Fruit fly (Drosophila melanogaster) whole organism, embryonic: Measurements from ENCODE around the gene CG7601.

Source experiments
- ATbp ChIP-seq: fragments of 200-800 bp; sonication (Bioruptor generic); optimal IDR thresholded peaks from 2 replicates; lab custom pipeline; 2017; ENCODE audit warnings: missing biosample characterization, mild to moderate bottlenecking, missing genetic modification characterization, missing genetic modification reagents
- CG10321 ChIP-seq: fragments of 200-800 bp; sonication (Bioruptor generic); IDR thresholded peaks from 2 replicates; pipeline ENCODE4 v1.3.6; 2022; ENCODE audit warnings: missing biosample characterization, missing genetic modification characterization
- CG10565 ChIP-seq: fragments of 200-800 bp; sonication (Bioruptor generic); optimal IDR thresholded peaks from 3 replicates; lab custom pipeline; 2016; ENCODE audit warnings: missing biosample characterization, mild to moderate bottlenecking, missing genetic modification characterization
- CG12391 ChIP-seq: fragments of 200-800 bp; sonication (Bioruptor generic); optimal IDR thresholded peaks from 3 replicates; lab custom pipeline; 2018; ENCODE audit warnings: missing biosample characterization, mild to moderate bottlenecking, missing genetic modification characterization, moderate library complexity
- CG12942 ChIP-seq: fragments of 200-800 bp; sonication (Bioruptor generic); optimal IDR thresholded peaks from 3 replicates; lab custom pipeline; 2016; ENCODE audit warnings: missing biosample characterization, missing genetic modification characterization
- CG14014 ChIP-seq: fragments of 200-800 bp; sonication (Bioruptor generic); IDR thresholded peaks from 2 replicates; pipeline ENCODE4 v1.3.6; 2022; ENCODE audit warnings: missing biosample characterization, missing genetic modification characterization
- CG15011 ChIP-seq: fragments of 200-800 bp; sonication (Bioruptor generic); optimal IDR thresholded peaks from 3 replicates; lab custom pipeline; 2018; ENCODE audit warnings: missing biosample characterization, mild to moderate bottlenecking, missing genetic modification characterization
- CG18011 ChIP-seq: fragments of 200-800 bp; sonication (Bioruptor generic); optimal IDR thresholded peaks from 2 replicates; lab custom pipeline; 2017; ENCODE audit warnings: missing biosample characterization, missing genetic modification characterization, mild to moderate bottlenecking, moderate library complexity, missing genotype
- CG18764 ChIP-seq: fragments of 200-800 bp; sonication (Bioruptor generic); optimal IDR thresholded peaks from 3 replicates; lab custom pipeline; 2016; ENCODE audit warnings: missing biosample characterization, missing genetic modification characterization
- CG2875 ChIP-seq: fragments of 200-800 bp; sonication (Bioruptor generic); optimal IDR thresholded peaks from 2 replicates; lab custom pipeline; 2017; ENCODE audit warnings: missing biosample characterization, mild to moderate bottlenecking, missing genetic modification characterization, missing genetic modification reagents
- CG31441 ChIP-seq: fragments of 200-800 bp; sonication (Bioruptor generic); IDR thresholded peaks from 2 replicates; pipeline ENCODE4 v1.3.6; 2022; ENCODE audit warnings: missing biosample characterization, missing genetic modification characterization
- CG34376 ChIP-seq: fragments of 200-800 bp; sonication (Bioruptor generic); optimal IDR thresholded peaks from 2 replicates; lab custom pipeline; 2018; ENCODE audit warnings: missing biosample characterization, mild to moderate bottlenecking, missing genetic modification characterization
- CG4282 ChIP-seq: fragments of 200-800 bp; sonication (Bioruptor generic); optimal IDR thresholded peaks from 2 replicates; lab custom pipeline; 2016; ENCODE audit warnings: missing biosample characterization, missing genetic modification characterization
- CG4328 ChIP-seq: fragments of 200-800 bp; sonication (Bioruptor generic); optimal IDR thresholded peaks from 3 replicates; lab custom pipeline; 2017; ENCODE audit warnings: missing biosample characterization, missing genetic modification reagents, missing genetic modification characterization
- CG43689 ChIP-seq: fragments of 200-800 bp; sonication (Bioruptor generic); IDR thresholded peaks from 2 replicates; pipeline ENCODE4 v1.3.6; 2022; ENCODE audit warnings: missing biosample characterization, missing genetic modification characterization
- CG4404 ChIP-seq: fragments of 200-800 bp; sonication (Bioruptor generic); IDR thresholded peaks from 2 replicates; pipeline ENCODE4 v1.3.6; 2022; ENCODE audit warnings: missing biosample characterization, missing genetic modification characterization
- CG6175 ChIP-seq: fragments of 200-800 bp; sonication (Bioruptor generic); IDR thresholded peaks from 3 replicates; pipeline ENCODE4 v1.3.6; 2022; ENCODE audit warnings: missing biosample characterization, missing genetic modification characterization
- CG6654 ChIP-seq: fragments of 200-800 bp; sonication (Bioruptor generic); optimal IDR thresholded peaks from 2 replicates; lab custom pipeline; 2017; ENCODE audit warnings: missing biosample characterization, mild to moderate bottlenecking, missing genetic modification characterization
- CG6854 ChIP-seq: fragments of 200-800 bp; sonication (Bioruptor generic); optimal IDR thresholded peaks from 3 replicates; lab custom pipeline; 2017; ENCODE audit warnings: missing biosample characterization, mild to moderate bottlenecking, missing genetic modification characterization
- CG7556 ChIP-seq: fragments of 200-800 bp; sonication (Bioruptor generic); optimal IDR thresholded peaks from 2 replicates; lab custom pipeline; 2017; ENCODE audit warnings: missing biosample characterization, mild to moderate bottlenecking, missing genetic modification characterization
- CG7839 ChIP-seq: fragments of 200-800 bp; sonication (Bioruptor generic); optimal IDR thresholded peaks from 3 replicates; lab custom pipeline; 2018; ENCODE audit warnings: missing biosample characterization, mild to moderate bottlenecking, missing genetic modification characterization, moderate library complexity
- CG7987 ChIP-seq: fragments of 200-800 bp; sonication (Bioruptor generic); optimal IDR thresholded peaks from 2 replicates; lab custom pipeline; 2018; ENCODE audit warnings: missing biosample characterization, mild to moderate bottlenecking, missing genetic modification characterization, moderate library complexity
- CG8290 ChIP-seq, 3 experiments: fragments of 200-800 bp; sonication (Bioruptor generic); optimal IDR thresholded peaks; 2 replicates each; lab custom pipeline; 2016 to 2019; ENCODE audit warnings: missing biosample characterization in 3 of 3, missing genetic modification characterization in 3 of 3, mild to moderate bottlenecking in 2 of 3, moderate library complexity in 1 of 3
- CG8765 ChIP-seq: fragments of 200-800 bp; sonication (Bioruptor generic); IDR thresholded peaks from 2 replicates; pipeline ENCODE4 v1.3.6; 2022; ENCODE audit warnings: missing biosample characterization, missing genetic modification characterization
- CG9817 ChIP-seq: fragments of 200-800 bp; sonication (Bioruptor generic); optimal IDR thresholded peaks from 2 replicates; lab custom pipeline; 2018; ENCODE audit warnings: missing biosample characterization, mild to moderate bottlenecking, missing genetic modification characterization, moderate library complexity
- Fer1 ChIP-seq: fragments of 200-800 bp; sonication (Bioruptor generic); optimal IDR thresholded peaks from 2 replicates; lab custom pipeline; 2017; ENCODE audit warnings: missing biosample characterization, mild to moderate bottlenecking, missing genetic modification characterization
- Fer3 ChIP-seq: fragments of 200-800 bp; sonication (Bioruptor generic); optimal IDR thresholded peaks from 2 replicates; lab custom pipeline; 2018; ENCODE audit warnings: missing biosample characterization, mild to moderate bottlenecking, missing genetic modification characterization, moderate library complexity
- Lim3 ChIP-seq: fragments of 200-800 bp; sonication (Bioruptor generic); IDR thresholded peaks from 2 replicates; pipeline ENCODE4 v1.3.6; 2022; ENCODE audit warnings: missing biosample characterization, missing genetic modification characterization
- Lpt ChIP-seq: fragments of >200 bp; optimal IDR thresholded peaks from 2 replicates; lab custom pipeline; 2018; ENCODE audit warnings: missing biosample characterization, missing genetic modification characterization
- NC2α ChIP-seq: fragments of 200-800 bp; sonication (Bioruptor generic); optimal IDR thresholded peaks from 2 replicates; lab custom pipeline; 2016; ENCODE audit warnings: missing biosample characterization, missing genetic modification characterization
- Nf-YB ChIP-seq: fragments of 200-800 bp; sonication (Bioruptor generic); optimal IDR thresholded peaks from 3 replicates; lab custom pipeline; 2019; ENCODE audit warnings: missing biosample characterization, mild to moderate bottlenecking, missing genetic modification characterization, moderate library complexity
- Nf-YC ChIP-seq: fragments of 200-800 bp; optimal IDR thresholded peaks from 3 replicates; lab custom pipeline; 2019; ENCODE audit warnings: missing biosample characterization, mild to moderate bottlenecking, missing genetic modification characterization, moderate library complexity
- Optix ChIP-seq: fragments of 200-800 bp; sonication (Bioruptor generic); IDR thresholded peaks from 3 replicates; pipeline ENCODE4 v1.3.6; 2022; ENCODE audit warnings: missing biosample characterization, missing genetic modification characterization
- Rfx ChIP-seq: fragments of 200-800 bp; sonication (Bioruptor generic); IDR thresholded peaks from 2 replicates; pipeline ENCODE4 v1.3.6; 2022; ENCODE audit warnings: missing biosample characterization, missing genetic modification characterization
- Tbp ChIP-seq: fragments of >200 bp; optimal IDR thresholded peaks from 2 replicates; lab custom pipeline; 2018; ENCODE audit warnings: missing biosample characterization, missing genetic modification characterization
- Vsx1 ChIP-seq: fragments of 200-800 bp; sonication (Bioruptor generic); optimal IDR thresholded peaks from 2 replicates; lab custom pipeline; 2017; ENCODE audit warnings: missing biosample characterization, mild to moderate bottlenecking, missing genetic modification characterization, missing genetic modification reagents
- ab ChIP-seq: fragments of 200-800 bp; sonication (Bioruptor generic); optimal IDR thresholded peaks from 2 replicates; lab custom pipeline; 2016; ENCODE audit warnings: missing biosample characterization, missing genetic modification characterization
- ac ChIP-seq: fragments of 200-800 bp; sonication (Bioruptor generic); optimal IDR thresholded peaks from 3 replicates; lab custom pipeline; 2017; ENCODE audit warnings: missing biosample characterization, mild to moderate bottlenecking, missing genetic modification characterization
- bsh ChIP-seq, 2 experiments: fragments of 200-800 bp; sonication (Bioruptor generic); optimal IDR thresholded peaks; 2 replicates each; lab custom pipeline; 2017 to 2018; ENCODE audit warnings: mild to moderate bottlenecking in 2 of 2, missing biosample characterization in 2 of 2, missing genetic modification characterization in 2 of 2, moderate library complexity in 1 of 2
- da ChIP-seq: fragments of 200-800 bp; sonication (Bioruptor generic); optimal IDR thresholded peaks from 2 replicates; lab custom pipeline; 2016; ENCODE audit warnings: missing biosample characterization, missing genetic modification characterization
- dysf ChIP-seq: fragments of 200-800 bp; sonication (Bioruptor generic); IDR thresholded peaks from 3 replicates; pipeline ENCODE4 v1.3.6; 2022; ENCODE audit warnings: missing biosample characterization, missing genetic modification characterization
- ems ChIP-seq: fragments of 200-800 bp; sonication (Bioruptor generic); optimal IDR thresholded peaks from 3 replicates; lab custom pipeline; 2016; ENCODE audit warnings: missing biosample characterization, missing genetic modification characterization
- exex ChIP-seq: fragments of 200-800 bp; sonication (Bioruptor generic); optimal IDR thresholded peaks from 4 replicates; lab custom pipeline; 2018; ENCODE audit warnings: missing biosample characterization, mild to moderate bottlenecking, missing genetic modification characterization, moderate library complexity
- fru ChIP-seq: fragments of >200 bp; optimal IDR thresholded peaks from 2 replicates; lab custom pipeline; 2017
- ken ChIP-seq: fragments of 200-800 bp; sonication (Bioruptor generic); IDR thresholded peaks from 3 replicates; pipeline ENCODE4 v1.3.6; 2022; ENCODE audit warnings: missing biosample characterization, missing genetic modification characterization
- oc ChIP-seq: fragments of 200-800 bp; sonication (Bioruptor generic); optimal IDR thresholded peaks from 2 replicates; lab custom pipeline; 2018; ENCODE audit warnings: missing biosample characterization, mild to moderate bottlenecking, missing genetic modification characterization, moderate library complexity
- otp ChIP-seq: fragments of 200-800 bp; sonication (Bioruptor generic); IDR thresholded peaks from 3 replicates; pipeline ENCODE4, ENCODE4 v1.3.6; 2022; ENCODE audit warnings: missing biosample characterization, missing genetic modification characterization
- pho ChIP-seq: fragments of 200-800 bp; sonication (Bioruptor generic); optimal IDR thresholded peaks from 2 replicates; lab custom pipeline; 2016; ENCODE audit warnings: missing biosample characterization, missing genetic modification characterization
- pzg ChIP-seq: fragments of 200-800 bp; sonication (Bioruptor generic); optimal IDR thresholded peaks from 3 replicates; lab custom pipeline; 2018; ENCODE audit warnings: missing biosample characterization, mild to moderate bottlenecking, missing genetic modification characterization, moderate library complexity
- toy ChIP-seq: fragments of 200-800 bp; sonication (Bioruptor generic); IDR thresholded peaks from 2 replicates; pipeline ENCODE4 v1.3.6; 2022; ENCODE audit warnings: missing biosample characterization, missing genetic modification characterization
- zf30C ChIP-seq: fragments of 200-800 bp; sonication (Bioruptor generic); optimal IDR thresholded peaks from 3 replicates; lab custom pipeline; 2018; ENCODE audit warnings: missing biosample characterization, mild to moderate bottlenecking, missing genetic modification characterization

Gene CG7601

dm6 chr3R:29771645-29772089, 35.1 kb upstream of the CG7601 start (continued):
- TF ChIP-seq CG10321 (no peak), pzg (no peak), ken (GFP tag; lab: Robert Waterston, UW) (peak; percentile 23; the same call in 1 of the 3 replicates), ATbp (GFP tag; lab: Kevin White, UChicago) (peak; percentile 65), Nf-YC (tag; lab: Kevin White, UChicago) (peak; percentile 6), CG34376 (no peak), CG4404 (GFP tag; lab: Robert Waterston, UW) (no peak), CG31441 (GFP tag; lab: Robert Waterston, UW) (no peak), CG6854 (no peak), CG18011 (GFP tag; lab: Kevin White, UChicago) (no peak), CG6654 (GFP tag; lab: Kevin White, UChicago) (no peak), dysf (GFP tag; lab: Robert Waterston, UW) (no peak), Rfx (GFP tag; lab: Robert Waterston, UW) (no peak), CG8765 (GFP tag; lab: Robert Waterston, UW) (no peak), oc (tag; lab: Kevin White, UChicago) (peak; percentile 70), Nf-YB (GFP tag; lab: Kevin White, UChicago) (no peak), CG10565 (no peak), CG12391 (tag; lab: Kevin White, UChicago) (no peak), otp (GFP tag; lab: Robert Waterston, UW) (peak; percentile 9; the same call in 1 of the 3 replicates), fru (no peak), CG7556 (GFP tag; lab: Kevin White, UChicago) (no peak), Lim3 (GFP tag; lab: Robert Waterston, UW) (no peak), Tbp (GFP tag; lab: Kevin White, UChicago) (no peak), bsh (GFP tag; optimal IDR thresholded peaks at IDR 0.05; lab: Kevin White, UChicago) (no peak), CG12942 (no peak), CG7839 (no peak), ac (no peak), CG6175 (no peak), zf30C (GFP tag; lab: Kevin White, UChicago) (no peak), CG15011 (GFP tag; lab: Kevin White, UChicago) (no peak), CG4282 (no peak), CG14014 (GFP tag; lab: Robert Waterston, UW) (no peak; the same call in 1 of the 2 replicates), Lpt (GFP tag; lab: Kevin White, UChicago) (no peak), Fer1 (peak; percentile 44), CG2875 (GFP tag; lab: Kevin White, UChicago) (peak; percentile 45), Fer3 (tag; lab: Kevin White, UChicago) (no peak), Optix (no peak), toy (GFP tag; lab: Robert Waterston, UW) (no peak), CG8290 (GFP tag; optimal IDR thresholded peaks at IDR 0.05; lab: Kevin White, UChicago) (no peak), CG8290 (tag; optimal IDR thresholded peaks at IDR 0.05; lab: Kevin White, UChicago) (peak in 1 of 2 experiments; percentile 61), CG7987 (GFP tag; lab: Kevin White, UChicago) (no peak), pho (GFP tag; lab: Kevin White, UChicago) (no peak), ems (GFP tag; lab: Kevin White, UChicago) (no peak), CG43689 (GFP tag; lab: Robert Waterston, UW) (no peak), CG9817 (tag; lab: Kevin White, UChicago) (no peak), Vsx1 (no peak), ab (GFP tag; lab: Kevin White, UChicago) (no peak), NC2α (no peak), exex (no peak), CG4328 (GFP tag; lab: Kevin White, UChicago) (no peak), CG18764 (GFP tag; lab: Kevin White, UChicago) (no peak), da (GFP tag; lab: Kevin White, UChicago) (no peak)
